Worm (Caenorhabditis elegans) whole organism, young adult: Measurements from ENCODE around the gene Y24F12A.1.

Experiments used
- B0019.2 ChIP-seq: fragments of 200-800 bp; sonication (Bioruptor generic); conservative IDR thresholded peaks from 2 replicates; pipeline ENCODE4 v1.3.6; 2022; ENCODE audit warnings: missing genetic modification reagents, missing genetic modification characterization, missing compliant biosample characterization
- B0035.1 ChIP-seq: sonication (generic microtip); optimal IDR thresholded peaks from 2 replicates; lab custom pipeline; 2016; ENCODE audit warnings: missing genetic modification characterization, mild to moderate bottlenecking, missing compliant biosample characterization, missing genotype, missing genetic modification reagents
- B0261.1 ChIP-seq: sonication (generic microtip); optimal IDR thresholded peaks from 2 replicates; lab custom pipeline; 2016; ENCODE audit warnings: mild to moderate bottlenecking, missing genetic modification characterization, moderate library complexity, missing compliant biosample characterization
- B0336.3 ChIP-seq: fragments of 200-800 bp; sonication (Bioruptor generic); IDR thresholded peaks from 2 replicates; pipeline ENCODE4 v1.3.6; 2022; ENCODE audit warnings: missing genetic modification characterization, missing compliant biosample characterization
- C17E4.6 ChIP-seq: fragments of 200-800 bp; sonication (Bioruptor generic); IDR thresholded peaks from 2 replicates; pipeline ENCODE4 v1.3.6; 2022; ENCODE audit warnings: missing genetic modification reagents, missing genetic modification characterization, missing compliant biosample characterization
- F10E7.11 ChIP-seq: sonication (generic microtip); optimal IDR thresholded peaks from 2 replicates; lab custom pipeline; 2017; ENCODE audit warnings: mild to moderate bottlenecking, missing genetic modification characterization, moderate library complexity, missing compliant biosample characterization
- F23B12.7 ChIP-seq: sonication (generic microtip); optimal IDR thresholded peaks from 2 replicates; lab custom pipeline; 2017; ENCODE audit warnings: missing genetic modification characterization, mild to moderate bottlenecking, missing compliant biosample characterization, antibody characterized with exemption, moderate library complexity; ENCODE audit not compliant: insufficient read depth
- F33H1.4 ChIP-seq: fragments of 200-800 bp; sonication (Bioruptor generic); IDR thresholded peaks from 2 replicates; pipeline ENCODE4 v1.3.6; 2022; ENCODE audit warnings: missing genetic modification reagents, missing genetic modification characterization, missing compliant biosample characterization
- F37B4.10 ChIP-seq: fragments of 200-800 bp; sonication (Bioruptor generic); IDR thresholded peaks from 2 replicates; pipeline ENCODE4 v1.3.6; 2022; ENCODE audit warnings: missing genetic modification characterization, missing compliant biosample characterization
- F49E8.2 ChIP-seq: sonication (generic microtip); optimal IDR thresholded peaks from 3 replicates; lab custom pipeline; 2017; ENCODE audit warnings: missing genetic modification characterization, mild to moderate bottlenecking, missing compliant biosample characterization, antibody characterized with exemption, moderate library complexity; ENCODE audit not compliant: insufficient read depth
- F57A8.1 ChIP-seq: fragments of 200-800 bp; sonication (Bioruptor generic); optimal IDR thresholded peaks from 2 replicates; lab custom pipeline; 2018; ENCODE audit warnings: mild to moderate bottlenecking, missing genetic modification characterization, moderate library complexity, missing compliant biosample characterization
- K11D2.4 ChIP-seq: fragments of 200-800 bp; sonication (Bioruptor generic); IDR thresholded peaks from 2 replicates; pipeline ENCODE4 v1.3.6; 2022; ENCODE audit warnings: missing genetic modification reagents, missing genetic modification characterization, missing compliant biosample characterization
- K12H6.12 ChIP-seq: fragments of 200-800 bp; sonication (Bioruptor generic); optimal IDR thresholded peaks from 2 replicates; lab custom pipeline; 2018; ENCODE audit warnings: mild to moderate bottlenecking, missing genetic modification characterization, missing compliant biosample characterization
- T07F8.4 ChIP-seq: sonication (generic microtip); optimal IDR thresholded peaks from 2 replicates; lab custom pipeline; 2016; ENCODE audit warnings: mild to moderate bottlenecking, missing genetic modification characterization, moderate library complexity, missing compliant biosample characterization
- T26A5.8 ChIP-seq: sonication (generic microtip); optimal IDR thresholded peaks from 2 replicates; lab custom pipeline; 2016; ENCODE audit warnings: missing genetic modification characterization, missing compliant biosample characterization
- Y53G8AR.9 ChIP-seq: fragments of 200-800 bp; sonication (Bioruptor generic); conservative IDR thresholded peaks from 2 replicates; pipeline ENCODE4 v1.3.6; 2022; ENCODE audit warnings: missing genetic modification reagents, missing genetic modification characterization, missing compliant biosample characterization
- Y67H2A.10 ChIP-seq: fragments of 200-800 bp; sonication (Bioruptor generic); conservative IDR thresholded peaks from 2 replicates; pipeline ENCODE4 v1.3.6; 2022; ENCODE audit warnings: missing genetic modification reagents, missing genetic modification characterization, missing compliant biosample characterization
- ZK185.1 ChIP-seq: sonication (generic microtip); optimal IDR thresholded peaks from 2 replicates; lab custom pipeline; 2016; ENCODE audit warnings: mild to moderate bottlenecking, missing genetic modification characterization, missing compliant biosample characterization; ENCODE audit not compliant: poor library complexity, severe bottlenecking
- akir-1 ChIP-seq: fragments of 200-800 bp; sonication (Bioruptor generic); optimal IDR thresholded peaks from 2 replicates; lab custom pipeline; 2018; ENCODE audit warnings: mild to moderate bottlenecking, missing genetic modification characterization, moderate library complexity, missing compliant biosample characterization
- ccch-3 ChIP-seq: fragments of 200-800 bp; sonication (Bioruptor generic); optimal IDR thresholded peaks from 2 replicates; lab custom pipeline; 2018; ENCODE audit warnings: mild to moderate bottlenecking, missing genetic modification characterization, missing compliant biosample characterization
- ceh-27 ChIP-seq: fragments of 200-800 bp; sonication (Bioruptor generic); optimal IDR thresholded peaks from 2 replicates; lab custom pipeline; 2018; ENCODE audit warnings: mild to moderate bottlenecking, missing genetic modification characterization, moderate library complexity, missing compliant biosample characterization
- ceh-58 ChIP-seq: fragments of 200-800 bp; sonication (Bioruptor generic); IDR thresholded peaks from 2 replicates; pipeline ENCODE4 v1.3.6; 2022; ENCODE audit warnings: missing genetic modification characterization, missing compliant biosample characterization
- chd-7 ChIP-seq: sonication (generic microtip); optimal IDR thresholded peaks from 2 replicates; lab custom pipeline; 2016; ENCODE audit warnings: mild to moderate bottlenecking, missing genetic modification characterization, moderate library complexity, missing compliant biosample characterization
- egrh-3 ChIP-seq: fragments of 200-800 bp; sonication (Bioruptor generic); IDR thresholded peaks from 2 replicates; pipeline ENCODE4 v1.3.6; 2022; ENCODE audit warnings: missing genetic modification reagents, missing genetic modification characterization, missing compliant biosample characterization
- ekl-4 ChIP-seq: fragments of 200-800 bp; sonication (Bioruptor generic); IDR thresholded peaks from 2 replicates; pipeline ENCODE4 v1.3.6; 2022; ENCODE audit warnings: missing genetic modification reagents, missing genetic modification characterization, missing compliant biosample characterization
- ets-4 ChIP-seq: fragments of 200-800 bp; sonication (Bioruptor generic); optimal IDR thresholded peaks from 2 replicates; lab custom pipeline; 2018; ENCODE audit warnings: mild to moderate bottlenecking, missing genetic modification characterization, missing compliant biosample characterization
- gei-17 ChIP-seq: fragments of 200-800 bp; sonication (Bioruptor generic); optimal IDR thresholded peaks from 2 replicates; lab custom pipeline; 2018; ENCODE audit warnings: mild to moderate bottlenecking, missing genetic modification characterization, missing compliant biosample characterization
- hlh-12 ChIP-seq: sonication (generic microtip); optimal IDR thresholded peaks from 2 replicates; lab custom pipeline; 2016; ENCODE audit warnings: missing genetic modification characterization, missing compliant biosample characterization
- hlh-26 ChIP-seq: fragments of 200-800 bp; sonication (Bioruptor generic); conservative IDR thresholded peaks from 2 replicates; pipeline ENCODE4 v1.3.6; 2022; ENCODE audit warnings: missing genetic modification reagents, missing genetic modification characterization, missing compliant biosample characterization
- hmg-1.2 ChIP-seq: fragments of 200-800 bp; sonication (Bioruptor generic); IDR thresholded peaks from 2 replicates; pipeline ENCODE4 v1.3.6; 2022; ENCODE audit warnings: missing genetic modification reagents, missing genetic modification characterization, missing compliant biosample characterization
- hsf-1 ChIP-seq: fragments of 200-800 bp; sonication (Bioruptor generic); IDR thresholded peaks from 2 replicates; pipeline ENCODE4 v1.3.6; 2022; ENCODE audit warnings: missing genetic modification reagents, missing genetic modification characterization, missing compliant biosample characterization
- madf-8 ChIP-seq: fragments of 200-800 bp; sonication (Bioruptor generic); conservative IDR thresholded peaks from 2 replicates; pipeline ENCODE4 v1.3.6; 2022; ENCODE audit warnings: missing genetic modification reagents, missing genetic modification characterization, missing compliant biosample characterization
- mcd-1 ChIP-seq: fragments of 200-800 bp; sonication (Bioruptor generic); IDR thresholded peaks from 2 replicates; pipeline ENCODE4 v1.3.6; 2022; ENCODE audit warnings: missing genetic modification reagents, missing genetic modification characterization, missing compliant biosample characterization
- nfyb-1 ChIP-seq: fragments of 200-800 bp; sonication (Bioruptor generic); IDR thresholded peaks from 2 replicates; pipeline ENCODE4 v1.3.6; 2022; ENCODE audit warnings: missing genetic modification reagents, missing genetic modification characterization, missing compliant biosample characterization
- nhr-120 ChIP-seq: fragments of 200-800 bp; sonication (Bioruptor generic); IDR thresholded peaks from 2 replicates; pipeline ENCODE4 v1.3.6; 2022; ENCODE audit warnings: missing genetic modification characterization, missing compliant biosample characterization
- nhr-179 ChIP-seq: sonication (generic microtip); optimal IDR thresholded peaks from 2 replicates; lab custom pipeline; 2016; ENCODE audit warnings: mild to moderate bottlenecking, missing genetic modification characterization, missing compliant biosample characterization
- pha-4 ChIP-seq: fragments of 150-350 bp; sonication (generic microtip); optimal IDR thresholded peaks from 2 replicates; lab custom pipeline; 2014; ENCODE audit warnings: missing biosample characterization, missing genetic modification reagents, missing genetic modification characterization
- sdz-38 ChIP-seq: sonication (generic microtip); optimal IDR thresholded peaks from 2 replicates; lab custom pipeline; 2016; ENCODE audit warnings: missing genotype, missing genetic modification characterization, missing compliant biosample characterization
- snpc-1.1 ChIP-seq: sonication (generic microtip); optimal IDR thresholded peaks from 2 replicates; lab custom pipeline; 2017; ENCODE audit warnings: missing genetic modification characterization, mild to moderate bottlenecking, missing compliant biosample characterization, antibody characterized with exemption, moderate library complexity, missing genotype, missing genetic modification reagents; ENCODE audit not compliant: insufficient read depth
- snpc-1.3 ChIP-seq: sonication (generic microtip); optimal IDR thresholded peaks from 2 replicates; lab custom pipeline; 2017; ENCODE audit warnings: missing genetic modification characterization, mild to moderate bottlenecking, missing compliant biosample characterization, antibody characterized with exemption, moderate library complexity, missing genotype, missing genetic modification reagents; ENCODE audit not compliant: insufficient read depth
- snpc-4 ChIP-seq, 5 experiments: fragments of 150-350 bp in 1 of 5; sonication (generic microtip) in 4 of 5; optimal IDR thresholded peaks; 2 replicates each; lab custom pipeline; 2014 to 2018; ENCODE audit warnings: missing genetic modification characterization in 5 of 5, missing biosample characterization in 3 of 5, antibody characterized with exemption in 2 of 5, mild to moderate bottlenecking in 2 of 5, missing compliant biosample characterization in 2 of 5, missing genotype in 2 of 5, moderate library complexity in 2 of 5, missing genetic modification reagents in 1 of 5
- tbp1 ChIP-seq: fragments of 200-800 bp; sonication (Bioruptor generic); optimal IDR thresholded peaks from 2 replicates; lab custom pipeline; 2018; ENCODE audit warnings: mild to moderate bottlenecking, missing genetic modification characterization, missing compliant biosample characterization
- tlf-1 ChIP-seq: fragments of 200-800 bp; sonication (Bioruptor generic); optimal IDR thresholded peaks from 2 replicates; lab custom pipeline; 2018; ENCODE audit warnings: mild to moderate bottlenecking, missing genetic modification characterization, missing compliant biosample characterization
- unc-130 ChIP-seq: sonication (generic microtip); optimal IDR thresholded peaks from 2 replicates; lab custom pipeline; 2016; ENCODE audit warnings: missing genetic modification reagents, missing genetic modification characterization, missing compliant biosample characterization
- xnd-1 ChIP-seq: sonication (generic microtip); optimal IDR thresholded peaks from 2 replicates; lab custom pipeline; 2016; ENCODE audit warnings: missing genotype, missing genetic modification reagents, missing genetic modification characterization, missing compliant biosample characterization
- zfh-2 ChIP-seq: fragments of 200-800 bp; sonication (Bioruptor generic); conservative IDR thresholded peaks from 2 replicates; pipeline ENCODE4 v1.3.6; 2022; ENCODE audit warnings: missing genetic modification reagents, missing genetic modification characterization, missing compliant biosample characterization
- ztf-22 ChIP-seq: fragments of 200-800 bp; sonication (Bioruptor generic); optimal IDR thresholded peaks from 2 replicates; lab custom pipeline; 2018; ENCODE audit warnings: mild to moderate bottlenecking, missing genetic modification characterization, moderate library complexity, missing compliant biosample characterization

The Y24F12A.1 gene

ce11 chrIV:11603265-11603840 is 1.7 kb upstream of the Y24F12A.1 start:
- TF ChIP-seq snpc-4 (GFP tag; optimal IDR thresholded peaks at IDR 0.05; lab: Kevin White, UChicago): no peak
- peak in 1 of 4 experiments; percentile 49 for TF ChIP-seq snpc-4 (tag; optimal IDR thresholded peaks at IDR 0.05; lab: Kevin White, UChicago)
- TF ChIP-seq nhr-179 (tag; lab: Kevin White, UChicago): no peak
- TF ChIP-seq F57A8.1 (GFP tag; lab: Kevin White, UChicago): no peak
- TF ChIP-seq egrh-3: no peak
- TF ChIP-seq F23B12.7 (tag; lab: Kevin White, UChicago): no peak
- TF ChIP-seq ekl-4 (GFP tag; lab: Robert Waterston, UW): peak; percentile 56; the same call in 1 of the 2 replicates
- no peak for TF ChIP-seq ets-4 (GFP tag; lab: Kevin White, UChicago)
- TF ChIP-seq ccch-3 (GFP tag; lab: Kevin White, UChicago): no peak
- no peak for TF ChIP-seq F10E7.11
- TF ChIP-seq hlh-26 (GFP tag; lab: Robert Waterston, UW): no peak
- TF ChIP-seq F49E8.2 (tag; lab: Kevin White, UChicago): peak; percentile 39
- TF ChIP-seq hsf-1: no peak
- no peak for TF ChIP-seq ZK185.1 (tag; lab: Kevin White, UChicago)
- no peak for TF ChIP-seq akir-1 (GFP tag; lab: Kevin White, UChicago)
- peak; percentile 58; the same call in 1 of the 2 replicates for TF ChIP-seq B0336.3 (GFP tag; lab: Robert Waterston, UW)
- TF ChIP-seq xnd-1: no peak
- no peak for TF ChIP-seq B0035.1
- TF ChIP-seq sdz-38 (tag; lab: Kevin White, UChicago): no peak
- no peak for TF ChIP-seq ceh-58 (GFP tag; lab: Robert Waterston, UW)
- no peak for TF ChIP-seq unc-130 (GFP tag; lab: Kevin White, UChicago)
- TF ChIP-seq gei-17 (GFP tag; lab: Kevin White, UChicago): no peak
- no peak for TF ChIP-seq tbp1 (GFP tag; lab: Kevin White, UChicago)
- TF ChIP-seq hlh-12 (tag; lab: Kevin White, UChicago): no peak
- TF ChIP-seq mcd-1 (GFP tag; lab: Robert Waterston, UW): no peak
- no peak for TF ChIP-seq ztf-22 (GFP tag; lab: Kevin White, UChicago)
- peak; percentile 32 for TF ChIP-seq snpc-1.1 (tag; lab: Kevin White, UChicago)
- TF ChIP-seq B0019.2 (GFP tag; lab: Robert Waterston, UW): no peak
- no peak for TF ChIP-seq K11D2.4
- no peak for TF ChIP-seq F37B4.10
- TF ChIP-seq snpc-1.3: no peak
- no peak for TF ChIP-seq C17E4.6 (GFP tag; lab: Robert Waterston, UW)
- TF ChIP-seq Y67H2A.10 (GFP tag; lab: Robert Waterston, UW): no peak
- no peak for TF ChIP-seq K12H6.12
- TF ChIP-seq madf-8 (GFP tag; lab: Robert Waterston, UW): no peak
- TF ChIP-seq Y53G8AR.9 (GFP tag; lab: Robert Waterston, UW): peak; percentile 48; the same call in 1 of the 2 replicates
- TF ChIP-seq F33H1.4 (GFP tag; lab: Robert Waterston, UW): peak; percentile 37
- TF ChIP-seq pha-4 (tag; lab: Kevin White, UChicago): no peak
- no peak for TF ChIP-seq ceh-27 (GFP tag; lab: Kevin White, UChicago)
- TF ChIP-seq B0261.1 (tag; lab: Kevin White, UChicago): no peak
- no peak for TF ChIP-seq chd-7 (tag; lab: Kevin White, UChicago)
- TF ChIP-seq tlf-1: no peak
- TF ChIP-seq T26A5.8: no peak
- no peak for TF ChIP-seq nfyb-1 (GFP tag; lab: Robert Waterston, UW)
- TF ChIP-seq T07F8.4: no peak
- no peak for TF ChIP-seq nhr-120 (GFP tag; lab: Robert Waterston, UW)
- TF ChIP-seq zfh-2 (GFP tag; lab: Robert Waterston, UW): no peak
- no peak for TF ChIP-seq hmg-1.2 (GFP tag; lab: Robert Waterston, UW)
